Fruit fly (Drosophila melanogaster): ENCODE results near the gene CG43779.

DNA sequence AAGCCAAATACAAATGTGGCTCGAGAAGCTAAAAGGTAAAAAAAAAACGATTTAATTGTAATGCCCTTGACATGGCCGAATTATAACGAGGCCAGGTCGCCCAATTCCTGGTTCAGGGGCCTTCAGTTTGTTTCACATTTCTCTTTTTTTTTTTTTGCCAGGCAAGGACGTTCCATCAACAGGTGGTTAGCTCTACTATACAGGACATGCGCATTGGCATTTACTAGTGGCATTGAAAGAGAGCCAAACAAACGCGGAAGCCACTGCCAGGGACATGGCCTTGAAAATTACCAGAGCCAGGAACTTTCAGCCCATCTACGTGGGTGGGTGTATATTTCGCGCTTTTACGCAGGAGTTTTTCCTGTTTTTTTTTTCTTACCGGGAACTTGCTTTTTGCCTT is 20.8 kb downstream of the CG43779 start:
- TF ChIP-seq topi (GFP tag; optimal IDR thresholded peaks at IDR 0.05) (no peak), lz (GFP tag; optimal IDR thresholded peaks at IDR 0.05) (no peak), CG3032 (tag; optimal IDR thresholded peaks at IDR 0.05) (no peak), ss (GFP tag; optimal IDR thresholded peaks at IDR 0.05) (no peak), Blimp-1 (GFP tag; optimal IDR thresholded peaks at IDR 0.05) (no peak), CG16779 (tag; optimal IDR thresholded peaks at IDR 0.05) (no peak), CG6854 (GFP tag; optimal IDR thresholded peaks at IDR 0.05) (no peak), Hr39 (GFP tag; optimal IDR thresholded peaks at IDR 0.05) (no peak), fd85E (GFP tag; optimal IDR thresholded peaks at IDR 0.05) (no peak), Smox (GFP tag; optimal IDR thresholded peaks at IDR 0.05) (no peak), CG6808 (GFP tag; optimal IDR thresholded peaks at IDR 0.05) (no peak)

All from whole organism, prepupa.